Worm (Caenorhabditis elegans): ENCODE measurements around the gene ptr-18.

ptr-18 gene

ce11 chrII:12965538-12965588 is at the start of gene ptr-18:
Gene ptr-18, plus strand, starts transcription at chrII:12965546.
- no peak for TF ChIP-seq hmbx-1 (tag; optimal IDR thresholded peaks at IDR 0.05)
- no peak for TF ChIP-seq B0310.2 (tag; optimal IDR thresholded peaks at IDR 0.05)
- TF ChIP-seq tbx-11 (GFP tag; IDR thresholded peaks at IDR 0.05), result no peak
- no peak for TF ChIP-seq flt-1 (GFP tag; IDR thresholded peaks at IDR 0.05)
- no peak for TF ChIP-seq ceh-36 (tag; optimal IDR thresholded peaks at IDR 0.05)
- no peak for TF ChIP-seq ets-7 (tag; optimal IDR thresholded peaks at IDR 0.05)
- TF ChIP-seq tbx-37 (GFP tag; conservative IDR thresholded peaks at IDR 0.05), result no peak
- no peak for TF ChIP-seq ama-1 (optimal IDR thresholded peaks at IDR 0.05)
- TF ChIP-seq hmg-4 (GFP tag; optimal IDR thresholded peaks at IDR 0.05), result no peak
- no peak for TF ChIP-seq scrt-1 (GFP tag; IDR thresholded peaks at IDR 0.05)
- no peak for TF ChIP-seq tra-4 (tag; optimal IDR thresholded peaks at IDR 0.05)
- TF ChIP-seq aly-1 (tag; optimal IDR thresholded peaks at IDR 0.05), result no peak
- no peak for TF ChIP-seq pes-1 (GFP tag; IDR thresholded peaks at IDR 0.05)

ce11 chrII:12918960-12919553 is 46.3 kb upstream of the ptr-18 start, which contains the start of the genes F58G1.2 and wago-4:
Gene F58G1.2, minus strand, starts transcription at chrII:12919010.
Gene wago-4, plus strand, starts transcription at chrII:12919551.
- TF ChIP-seq scrt-1 (GFP tag; IDR thresholded peaks at IDR 0.05), result no peak
- TF ChIP-seq sea-1 (GFP tag; conservative IDR thresholded peaks at IDR 0.05), result no peak
- TF ChIP-seq hmbx-1 (tag; optimal IDR thresholded peaks at IDR 0.05), result no peak
- no peak for TF ChIP-seq ets-7 (tag; optimal IDR thresholded peaks at IDR 0.05)
- no peak for TF ChIP-seq tbx-11 (GFP tag; IDR thresholded peaks at IDR 0.05)
- no peak for TF ChIP-seq ama-1 (optimal IDR thresholded peaks at IDR 0.05)
- TF ChIP-seq hmg-4 (GFP tag; optimal IDR thresholded peaks at IDR 0.05), result no peak
- TF ChIP-seq ceh-36 (tag; optimal IDR thresholded peaks at IDR 0.05), result no peak
- no peak for TF ChIP-seq pes-1 (GFP tag; IDR thresholded peaks at IDR 0.05)
- no peak for TF ChIP-seq hnd-1 (tag; optimal IDR thresholded peaks at IDR 0.05)
- TF ChIP-seq B0310.2 (tag; optimal IDR thresholded peaks at IDR 0.05), result no peak

- TF ChIP-seq ama-1 (optimal IDR thresholded peaks at IDR 0.05) (no peak), hmbx-1 (tag; optimal IDR thresholded peaks at IDR 0.05) (no peak), hnd-1 (tag; optimal IDR thresholded peaks at IDR 0.05) (no peak), B0310.2 (tag; optimal IDR thresholded peaks at IDR 0.05) (no peak), ceh-13 (GFP tag; optimal IDR thresholded peaks at IDR 0.05) (no peak), scrt-1 (GFP tag; IDR thresholded peaks at IDR 0.05) (no peak), aly-1 (tag; optimal IDR thresholded peaks at IDR 0.05) (no peak), ceh-36 (tag; optimal IDR thresholded peaks at IDR 0.05) (no peak), F13C5.2 (tag; optimal IDR thresholded peaks at IDR 0.05) (no peak)
These were observed 43.9 kb upstream of the ptr-18 start for ce11 chrII:12921478-12921877.

ce11 chrII:12923225-12923624 is 42.1 kb upstream of the ptr-18 start:
- TF ChIP-seq tra-4 (tag; optimal IDR thresholded peaks at IDR 0.05), result no peak
- no peak for TF ChIP-seq flt-1 (GFP tag; IDR thresholded peaks at IDR 0.05)
- TF ChIP-seq aly-1 (tag; optimal IDR thresholded peaks at IDR 0.05), result no peak
- TF ChIP-seq tbx-37 (GFP tag; conservative IDR thresholded peaks at IDR 0.05), result no peak
- no peak for TF ChIP-seq B0310.2 (tag; optimal IDR thresholded peaks at IDR 0.05)
- no peak for TF ChIP-seq hmg-4 (GFP tag; optimal IDR thresholded peaks at IDR 0.05)
- no peak for TF ChIP-seq tbx-11 (GFP tag; IDR thresholded peaks at IDR 0.05)
- no peak for TF ChIP-seq hnd-1 (tag; optimal IDR thresholded peaks at IDR 0.05)
- no peak for TF ChIP-seq ceh-36 (tag; optimal IDR thresholded peaks at IDR 0.05)
- no peak for TF ChIP-seq hmbx-1 (tag; optimal IDR thresholded peaks at IDR 0.05)
- no peak for TF ChIP-seq ama-1 (optimal IDR thresholded peaks at IDR 0.05)
- TF ChIP-seq pes-1 (GFP tag; IDR thresholded peaks at IDR 0.05), result no peak
- no peak for TF ChIP-seq scrt-1 (GFP tag; IDR thresholded peaks at IDR 0.05)
- TF ChIP-seq F13C5.2 (tag; optimal IDR thresholded peaks at IDR 0.05), result no peak
- TF ChIP-seq ceh-13 (GFP tag; optimal IDR thresholded peaks at IDR 0.05), result no peak
- TF ChIP-seq ets-7 (tag; optimal IDR thresholded peaks at IDR 0.05), result no peak
- no peak for TF ChIP-seq sea-1 (GFP tag; conservative IDR thresholded peaks at IDR 0.05)

ce11 chrII:12925551-12925950 is 39.8 kb upstream of the ptr-18 start, which contains the start of gene F58G1.8:
Gene F58G1.8, minus strand, starts transcription at chrII:12925651.
- no peak for TF ChIP-seq tbx-11 (GFP tag; IDR thresholded peaks at IDR 0.05)
- TF ChIP-seq pes-1 (GFP tag; IDR thresholded peaks at IDR 0.05), result no peak

ce11 chrII:12928241-12928640 is 37.1 kb upstream of the ptr-18 start, which contains the start of gene F58G1.3:
Gene F58G1.3, minus strand, starts transcription at chrII:12928341.
- TF ChIP-seq ceh-36 (tag; optimal IDR thresholded peaks at IDR 0.05), result no peak
- no peak for TF ChIP-seq aly-1 (tag; optimal IDR thresholded peaks at IDR 0.05)
- TF ChIP-seq ama-1 (optimal IDR thresholded peaks at IDR 0.05), result no peak
- TF ChIP-seq ets-7 (tag; optimal IDR thresholded peaks at IDR 0.05), result no peak
- no peak for TF ChIP-seq sea-1 (GFP tag; conservative IDR thresholded peaks at IDR 0.05)
- no peak for TF ChIP-seq B0310.2 (tag; optimal IDR thresholded peaks at IDR 0.05)
- TF ChIP-seq flt-1 (GFP tag; IDR thresholded peaks at IDR 0.05), result no peak
- TF ChIP-seq F13C5.2 (tag; optimal IDR thresholded peaks at IDR 0.05), result no peak
- TF ChIP-seq hmbx-1 (tag; optimal IDR thresholded peaks at IDR 0.05), result no peak
- no peak for TF ChIP-seq tbx-11 (GFP tag; IDR thresholded peaks at IDR 0.05)
- TF ChIP-seq hmg-4 (GFP tag; optimal IDR thresholded peaks at IDR 0.05), result no peak
- no peak for TF ChIP-seq pes-1 (GFP tag; IDR thresholded peaks at IDR 0.05)
- no peak for TF ChIP-seq tbx-37 (GFP tag; conservative IDR thresholded peaks at IDR 0.05)
- no peak for TF ChIP-seq hnd-1 (tag; optimal IDR thresholded peaks at IDR 0.05)
- no peak for TF ChIP-seq ceh-13 (GFP tag; optimal IDR thresholded peaks at IDR 0.05)
- no peak for TF ChIP-seq scrt-1 (GFP tag; IDR thresholded peaks at IDR 0.05)

ce11 chrII:12930138-12930537 is 35.2 kb upstream of the ptr-18 start:
- TF ChIP-seq tra-4 (tag; optimal IDR thresholded peaks at IDR 0.05), result no peak
- TF ChIP-seq ceh-36 (tag; optimal IDR thresholded peaks at IDR 0.05), result no peak
- no peak for TF ChIP-seq ets-7 (tag; optimal IDR thresholded peaks at IDR 0.05)
- TF ChIP-seq hmbx-1 (tag; optimal IDR thresholded peaks at IDR 0.05), result no peak
- no peak for TF ChIP-seq hmg-4 (GFP tag; optimal IDR thresholded peaks at IDR 0.05)

ce11 chrII:12931456-12931923 is 33.9 kb upstream of the ptr-18 start, which contains the start of gene dct-18:
Gene dct-18, plus strand, starts transcription at chrII:12931873.
- TF ChIP-seq ceh-13 (GFP tag; optimal IDR thresholded peaks at IDR 0.05) (no peak), B0310.2 (tag; optimal IDR thresholded peaks at IDR 0.05) (no peak)

Data from whole organism, early embryonic.